Fruit fly (Drosophila melanogaster): Measurements from ENCODE around the gene Pex19.

Pex19 gene

dm6 chr2L:12091522-12091921 is at the start of gene Pex19:
Gene Pex19, plus strand, starts transcription at chr2L:12091822.
- no peak for TF ChIP-seq Ets98B (GFP tag; IDR thresholded peaks at IDR 0.05)
- no peak for TF ChIP-seq CG8159 (tag; optimal IDR thresholded peaks at IDR 0.05)
- no peak for TF ChIP-seq CG14655 (GFP tag; optimal IDR thresholded peaks at IDR 0.05)
- no peak for TF ChIP-seq CG8301 (tag; optimal IDR thresholded peaks at IDR 0.05)
- no peak for TF ChIP-seq CG4496 (GFP tag; IDR thresholded peaks at IDR 0.05)
- TF ChIP-seq CG34367 (tag; optimal IDR thresholded peaks at IDR 0.05): no peak
- no peak for TF ChIP-seq CG15710 (tag; optimal IDR thresholded peaks at IDR 0.05)
- TF ChIP-seq CG13204 (GFP tag; optimal IDR thresholded peaks at IDR 0.05): no peak
- TF ChIP-seq Pif1B (GFP tag; optimal IDR thresholded peaks at IDR 0.05): no peak
- no peak for TF ChIP-seq Snoo (tag; optimal IDR thresholded peaks at IDR 0.05)

DNA sequence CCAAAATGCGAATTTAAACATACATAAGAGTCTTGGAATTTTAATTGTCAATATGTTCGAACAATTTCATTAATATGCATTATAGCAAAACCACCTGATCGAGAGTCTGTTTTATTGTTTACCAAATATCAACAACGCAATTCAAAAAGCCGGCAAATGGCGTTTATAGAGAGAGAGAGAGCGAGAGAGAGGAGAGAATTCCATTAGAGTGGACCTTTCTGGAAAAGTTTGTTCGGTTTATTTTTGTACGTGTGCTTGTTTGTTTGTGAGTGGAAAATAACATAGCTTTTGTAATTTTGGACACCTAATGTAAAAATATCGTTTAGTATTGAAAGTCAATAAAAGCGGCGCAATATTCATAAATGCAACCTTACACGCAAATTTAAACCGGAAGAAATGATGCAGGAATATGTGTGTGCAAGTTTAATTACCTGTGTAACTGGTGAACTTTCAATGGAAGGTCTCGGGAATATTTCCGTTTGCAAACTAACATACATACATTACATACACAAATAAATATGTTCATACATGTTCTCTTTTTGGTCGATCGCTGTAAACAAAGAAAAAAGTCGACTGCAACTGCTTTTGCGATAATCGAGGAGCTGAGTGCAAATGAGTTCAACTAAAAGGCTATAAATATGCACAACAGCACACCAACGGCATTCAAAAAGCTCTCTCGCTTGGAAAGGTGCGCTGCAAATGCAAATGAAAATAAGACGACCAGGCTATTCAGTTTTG is 46.8 kb upstream of the Pex19 start, which contains the start of gene CG6785:
Gene CG6785, minus strand, starts transcription at position 588 of the 738 bp plus-strand sequence.
- TF ChIP-seq CG15710 (tag; optimal IDR thresholded peaks at IDR 0.05) (peak; percentile 76), Ets98B (GFP tag; IDR thresholded peaks at IDR 0.05) (peak; percentile 85), CG9948 (tag; optimal IDR thresholded peaks at IDR 0.05) (peak; percentile 60), CG14655 (GFP tag; optimal IDR thresholded peaks at IDR 0.05) (no peak), CG12605 (GFP tag; IDR thresholded peaks at IDR 0.05) (peak; percentile 63), Pif1A (GFP tag; optimal IDR thresholded peaks at IDR 0.05) (peak; percentile 90), CG17806 (tag; optimal IDR thresholded peaks at IDR 0.05) (peak; percentile 78), fd96Ca (GFP tag; IDR thresholded peaks at IDR 0.05) (peak; percentile 81; the same call in 2 of the 3 replicates), CG10348 (GFP tag; IDR thresholded peaks at IDR 0.05) (no peak), CG8301 (tag; optimal IDR thresholded peaks at IDR 0.05) (peak; percentile 84), CG13204 (GFP tag; optimal IDR thresholded peaks at IDR 0.05) (peak; percentile 9), EcR (GFP tag; optimal IDR thresholded peaks at IDR 0.05) (peak; percentile 95), rn (GFP tag; IDR thresholded peaks at IDR 0.05) (0 out of 2 replicates have a peak, but pooled peaks have one; percentile 21), Snoo (tag; optimal IDR thresholded peaks at IDR 0.05) (peak; percentile 71), CG8159 (tag; optimal IDR thresholded peaks at IDR 0.05) (peak; percentile 99), D1 (tag; optimal IDR thresholded peaks at IDR 0.05) (peak; percentile 68), CG32121 (GFP tag; IDR thresholded peaks at IDR 0.05) (peak; percentile 80), CG4496 (GFP tag; IDR thresholded peaks at IDR 0.05) (peak; percentile 90), gl (tag; optimal IDR thresholded peaks at IDR 0.05) (peak; percentile 65), Pif1B (GFP tag; optimal IDR thresholded peaks at IDR 0.05) (peak; percentile 82), CG34367 (tag; optimal IDR thresholded peaks at IDR 0.05) (peak; percentile 69)

DNA sequence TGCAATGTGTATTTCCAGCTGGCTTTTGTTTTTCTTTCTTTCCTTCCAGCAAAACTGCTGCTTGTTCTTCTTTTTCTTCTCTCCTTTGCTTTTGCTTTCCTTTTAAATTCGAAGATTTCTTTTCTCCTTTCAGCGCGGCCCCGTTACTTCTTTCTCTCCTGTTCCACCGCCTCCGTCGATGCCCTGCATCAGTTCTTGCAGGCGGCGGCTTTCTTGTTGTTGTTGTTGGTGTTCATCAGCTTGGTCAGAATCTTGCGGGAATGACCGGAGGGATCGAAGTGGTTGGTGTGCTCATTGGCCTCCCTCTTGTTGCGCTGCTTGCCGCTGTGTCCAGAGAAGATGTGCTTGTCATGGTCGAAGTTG is 46.1 kb upstream of the Pex19 start:
- TF ChIP-seq EcR (GFP tag; optimal IDR thresholded peaks at IDR 0.05) (no peak), CG34367 (tag; optimal IDR thresholded peaks at IDR 0.05) (no peak), CG8159 (tag; optimal IDR thresholded peaks at IDR 0.05) (no peak), Pif1B (GFP tag; optimal IDR thresholded peaks at IDR 0.05) (no peak), CG9948 (tag; optimal IDR thresholded peaks at IDR 0.05) (no peak), D1 (tag; optimal IDR thresholded peaks at IDR 0.05) (no peak), CG14655 (GFP tag; optimal IDR thresholded peaks at IDR 0.05) (no peak), rn (GFP tag; IDR thresholded peaks at IDR 0.05) (no peak)

dm6 chr2L:12045941-12046855 is 45.4 kb upstream of the Pex19 start, which contains the start of gene CG6770:
Gene CG6770, minus strand, starts transcription at chr2L:12046118.
- peak; percentile 84 for TF ChIP-seq Pif1B (GFP tag; optimal IDR thresholded peaks at IDR 0.05)
- TF ChIP-seq EcR (GFP tag; optimal IDR thresholded peaks at IDR 0.05): peak; percentile 72
- peak; percentile 72 for TF ChIP-seq CG8301 (tag; optimal IDR thresholded peaks at IDR 0.05)
- TF ChIP-seq CG12605 (GFP tag; IDR thresholded peaks at IDR 0.05): peak; percentile 90
- TF ChIP-seq gl (tag; optimal IDR thresholded peaks at IDR 0.05): peak; percentile 20
- peak; percentile 86 for TF ChIP-seq CG15710 (tag; optimal IDR thresholded peaks at IDR 0.05)
- TF ChIP-seq D1 (tag; optimal IDR thresholded peaks at IDR 0.05): peak; percentile 53
- TF ChIP-seq Ets98B (GFP tag; IDR thresholded peaks at IDR 0.05): peak; percentile 89
- TF ChIP-seq CG4496 (GFP tag; IDR thresholded peaks at IDR 0.05): peak; percentile 92
- TF ChIP-seq CG32121 (GFP tag; IDR thresholded peaks at IDR 0.05): peak; percentile 86
- peak; percentile 39 for TF ChIP-seq CG13204 (GFP tag; optimal IDR thresholded peaks at IDR 0.05)
- peak; percentile 72 for TF ChIP-seq CG9948 (tag; optimal IDR thresholded peaks at IDR 0.05)
- peak; percentile 80 for TF ChIP-seq CG14655 (GFP tag; optimal IDR thresholded peaks at IDR 0.05)
- peak; percentile 88 for TF ChIP-seq CG8159 (tag; optimal IDR thresholded peaks at IDR 0.05)
- TF ChIP-seq rn (GFP tag; IDR thresholded peaks at IDR 0.05): peak; percentile 74
- TF ChIP-seq Pif1A (GFP tag; optimal IDR thresholded peaks at IDR 0.05): peak; percentile 86
- TF ChIP-seq Snoo (tag; optimal IDR thresholded peaks at IDR 0.05): peak; percentile 92
- peak; percentile 73 for TF ChIP-seq CG34367 (tag; optimal IDR thresholded peaks at IDR 0.05)
- TF ChIP-seq CG17806 (tag; optimal IDR thresholded peaks at IDR 0.05): peak; percentile 80
- TF ChIP-seq fd96Ca (GFP tag; IDR thresholded peaks at IDR 0.05): peak; percentile 86
- no peak for TF ChIP-seq CG10348 (GFP tag; IDR thresholded peaks at IDR 0.05)

dm6 chr2L:12046856-12047230 is 44.8 kb upstream of the Pex19 start:
- TF ChIP-seq gl (tag; optimal IDR thresholded peaks at IDR 0.05): no peak
- no peak for TF ChIP-seq CG34367 (tag; optimal IDR thresholded peaks at IDR 0.05)
- no peak for TF ChIP-seq fd96Ca (GFP tag; IDR thresholded peaks at IDR 0.05)
- no peak for TF ChIP-seq Pif1B (GFP tag; optimal IDR thresholded peaks at IDR 0.05)
- TF ChIP-seq Pif1A (GFP tag; optimal IDR thresholded peaks at IDR 0.05): no peak
- no peak for TF ChIP-seq CG9948 (tag; optimal IDR thresholded peaks at IDR 0.05)
- TF ChIP-seq CG12605 (GFP tag; IDR thresholded peaks at IDR 0.05): no peak
- TF ChIP-seq CG8301 (tag; optimal IDR thresholded peaks at IDR 0.05): no peak
- TF ChIP-seq CG15710 (tag; optimal IDR thresholded peaks at IDR 0.05): no peak
- no peak for TF ChIP-seq CG13204 (GFP tag; optimal IDR thresholded peaks at IDR 0.05)
- no peak for TF ChIP-seq Ets98B (GFP tag; IDR thresholded peaks at IDR 0.05)
- TF ChIP-seq CG14655 (GFP tag; optimal IDR thresholded peaks at IDR 0.05): no peak
- TF ChIP-seq CG8159 (tag; optimal IDR thresholded peaks at IDR 0.05): no peak
- TF ChIP-seq CG17806 (tag; optimal IDR thresholded peaks at IDR 0.05): no peak
- TF ChIP-seq rn (GFP tag; IDR thresholded peaks at IDR 0.05): no peak

All from whole organism, pupa.